Fruit fly (Drosophila melanogaster) whole organism, adult: Measurements from ENCODE around the gene CG46439.

Experiments used
- CG11617 ChIP-seq: fragments of 200-800 bp; sonication (Bioruptor generic); optimal IDR thresholded peaks from 2 replicates; lab custom pipeline; 2017; ENCODE audit warnings: mild to moderate bottlenecking, missing biosample characterization, missing genetic modification reagents, missing genetic modification characterization
- CG12768 ChIP-seq: fragments of 200-800 bp; sonication (Bioruptor generic); optimal IDR thresholded peaks from 2 replicates; lab custom pipeline; 2017; ENCODE audit warnings: missing biosample characterization, missing genetic modification characterization, mild to moderate bottlenecking, moderate library complexity, missing genetic modification reagents
- CG14711 ChIP-seq: fragments of 200-800 bp; sonication (Bioruptor generic); optimal IDR thresholded peaks from 2 replicates; lab custom pipeline; 2018; ENCODE audit warnings: missing biosample characterization, mild to moderate bottlenecking, missing genetic modification characterization, moderate library complexity
- CG1620 ChIP-seq: fragments of 200-800 bp; sonication (Bioruptor generic); optimal IDR thresholded peaks from 2 replicates; lab custom pipeline; 2016; ENCODE audit warnings: missing biosample characterization, missing genetic modification characterization
- CG33017 ChIP-seq: fragments of 200-800 bp; sonication (Bioruptor generic); optimal IDR thresholded peaks from 2 replicates; lab custom pipeline; 2018; ENCODE audit warnings: missing biosample characterization, mild to moderate bottlenecking, missing genetic modification characterization, moderate library complexity
- CG5204 ChIP-seq: fragments of 200-800 bp; sonication (Bioruptor generic); optimal IDR thresholded peaks from 2 replicates; lab custom pipeline; 2016; ENCODE audit warnings: missing biosample characterization, missing genetic modification characterization
- CG7045 ChIP-seq: fragments of 200-800 bp; sonication (Bioruptor generic); optimal IDR thresholded peaks from 2 replicates; lab custom pipeline; 2017; ENCODE audit warnings: missing biosample characterization, mild to moderate bottlenecking, missing genetic modification characterization
- CG7101 ChIP-seq: fragments of 200-800 bp; sonication (Bioruptor generic); optimal IDR thresholded peaks from 2 replicates; lab custom pipeline; 2018; ENCODE audit warnings: missing biosample characterization, mild to moderate bottlenecking, missing genetic modification characterization, moderate library complexity
- Clk ChIP-seq: fragments of 200-800 bp; sonication (Bioruptor generic); optimal IDR thresholded peaks from 2 replicates; lab custom pipeline; 2017; ENCODE audit warnings: missing biosample characterization, missing genetic modification characterization
- Crg-1 ChIP-seq: fragments of 200-800 bp; sonication (Bioruptor generic); optimal IDR thresholded peaks from 2 replicates; lab custom pipeline; 2016; ENCODE audit warnings: missing biosample characterization, missing genetic modification characterization
- Hr96 ChIP-seq: fragments of 200-800 bp; sonication (Bioruptor generic); optimal IDR thresholded peaks from 2 replicates; lab custom pipeline; 2016; ENCODE audit warnings: missing biosample characterization, missing genetic modification characterization
- Mnt ChIP-seq: fragments of 200-800 bp; sonication (Bioruptor generic); optimal IDR thresholded peaks from 2 replicates; lab custom pipeline; 2016; ENCODE audit warnings: missing biosample characterization, mild to moderate bottlenecking, missing genetic modification characterization
- bab1 ChIP-seq: fragments of 200-800 bp; sonication (Bioruptor generic); optimal IDR thresholded peaks from 3 replicates; lab custom pipeline; 2019; ENCODE audit warnings: missing biosample characterization, mild to moderate bottlenecking, missing genetic modification characterization, moderate library complexity
- cic ChIP-seq: fragments of 200-800 bp; sonication (Bioruptor generic); optimal IDR thresholded peaks from 2 replicates; lab custom pipeline; 2017; ENCODE audit warnings: missing biosample characterization, mild to moderate bottlenecking, missing genetic modification characterization, moderate library complexity
- cnc ChIP-seq, 2 experiments: fragments of >200 bp; optimal IDR thresholded peaks; 2 replicates each; lab custom pipeline; 2017
- kay ChIP-seq: fragments of 200-800 bp; sonication (Bioruptor generic); peaks from one replicate; lab custom pipeline; 2016; ENCODE audit warnings: missing biosample characterization, missing genetic modification characterization, borderline replicate concordance
- ovo ChIP-seq: fragments of 200-800 bp; sonication (Bioruptor generic); optimal IDR thresholded peaks from 2 replicates; lab custom pipeline; 2016; ENCODE audit warnings: missing biosample characterization, missing genetic modification characterization
- pad ChIP-seq: fragments of 200-800 bp; sonication (Bioruptor generic); optimal IDR thresholded peaks from 3 replicates; lab custom pipeline; 2017; ENCODE audit warnings: missing biosample characterization, missing genetic modification characterization, mild to moderate bottlenecking, moderate library complexity, missing genetic modification reagents
- tj ChIP-seq: fragments of 200-800 bp; sonication (Bioruptor generic); optimal IDR thresholded peaks from 3 replicates; lab custom pipeline; 2017; ENCODE audit warnings: missing biosample characterization, mild to moderate bottlenecking, missing genetic modification characterization, moderate library complexity
- toe ChIP-seq: fragments of 200-800 bp; sonication (Bioruptor generic); optimal IDR thresholded peaks from 2 replicates; lab custom pipeline; 2016; ENCODE audit warnings: missing biosample characterization, missing genetic modification characterization

CG46439 gene

DNA sequence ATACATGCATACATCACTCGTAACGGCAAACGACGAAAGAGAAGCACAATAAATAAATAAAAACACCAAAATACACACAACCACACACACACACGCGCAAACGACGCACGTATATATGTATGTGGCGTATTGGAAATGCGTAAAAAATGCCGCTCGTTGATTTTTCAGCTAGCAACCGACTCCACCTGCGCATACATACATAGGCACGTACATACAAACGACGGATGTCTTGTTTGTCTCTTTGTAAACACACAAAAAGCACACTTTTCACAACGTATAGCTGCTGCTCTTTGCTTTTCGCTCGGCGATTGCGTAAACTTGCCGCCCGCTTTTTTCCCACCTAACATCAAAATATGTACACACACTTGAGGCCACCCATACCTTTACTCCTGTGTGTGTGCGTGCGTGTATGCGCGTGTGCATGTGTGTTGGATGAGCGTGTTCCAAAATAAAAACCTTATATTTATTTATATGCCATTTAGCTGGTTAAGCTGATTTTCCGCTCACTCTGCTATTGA is 23.9 kb upstream of the CG46439 start:
- TF ChIP-seq toe (GFP tag; lab: Kevin White, UChicago) (no peak), Crg-1 (no peak), CG5204 (GFP tag; lab: Kevin White, UChicago) (no peak), CG7101 (tag; lab: Kevin White, UChicago) (no peak), tj (GFP tag; lab: Kevin White, UChicago) (no peak), CG12768 (GFP tag; lab: Kevin White, UChicago) (no peak), ovo (GFP tag; lab: Kevin White, UChicago) (peak; percentile 47), Hr96 (GFP tag; lab: Kevin White, UChicago) (no peak), CG33017 (tag; lab: Kevin White, UChicago) (no peak)

DNA sequence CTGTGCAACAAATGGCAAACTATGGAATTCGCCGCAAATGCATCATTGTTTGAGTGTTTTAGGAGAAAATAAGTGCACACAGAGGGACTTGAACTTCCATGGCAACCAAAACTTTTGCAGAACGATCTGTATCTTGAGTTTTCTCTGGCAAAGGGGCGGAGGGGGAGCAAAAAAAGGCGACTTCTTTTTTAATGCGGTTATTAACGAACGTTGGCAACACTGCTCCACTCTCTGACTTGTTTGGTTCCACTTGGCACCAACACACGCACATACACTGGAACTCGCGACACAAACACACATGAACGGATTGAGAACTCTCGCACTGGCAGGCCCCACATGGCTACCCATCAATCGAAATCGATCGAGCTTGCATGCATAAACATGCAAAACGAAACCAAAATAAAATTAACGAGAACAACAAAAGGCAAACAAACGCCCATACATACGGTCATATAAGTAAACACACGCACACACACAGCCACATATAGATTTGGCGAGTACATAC is 23.4 kb upstream of the CG46439 start:
- TF ChIP-seq CG11617 (GFP tag; lab: Kevin White, UChicago) (no peak), toe (GFP tag; lab: Kevin White, UChicago) (no peak), Crg-1 (peak; percentile 56), ovo (GFP tag; lab: Kevin White, UChicago) (no peak), CG5204 (GFP tag; lab: Kevin White, UChicago) (no peak), CG7045 (GFP tag; lab: Kevin White, UChicago) (peak; percentile 1), CG14711 (tag; lab: Kevin White, UChicago) (peak; percentile 77), CG1620 (GFP tag; lab: Kevin White, UChicago) (peak; percentile 20), CG7101 (tag; lab: Kevin White, UChicago) (no peak), CG12768 (GFP tag; lab: Kevin White, UChicago) (peak; percentile 15), Mnt (peak; percentile 7), Clk (GFP tag; lab: Kevin White, UChicago) (no peak), bab1 (GFP tag; lab: Kevin White, UChicago) (no peak), tj (GFP tag; lab: Kevin White, UChicago) (no peak), kay (GFP tag; lab: Kevin White, UChicago) (no peak), pad (GFP tag; lab: Kevin White, UChicago) (peak; percentile 10), Hr96 (GFP tag; lab: Kevin White, UChicago) (no peak), cnc (optimal IDR thresholded peaks at IDR 0.05; lab: Kevin White, UChicago) (no peak), cic (GFP tag; lab: Kevin White, UChicago) (no peak), CG33017 (tag; lab: Kevin White, UChicago) (no peak)

DNA sequence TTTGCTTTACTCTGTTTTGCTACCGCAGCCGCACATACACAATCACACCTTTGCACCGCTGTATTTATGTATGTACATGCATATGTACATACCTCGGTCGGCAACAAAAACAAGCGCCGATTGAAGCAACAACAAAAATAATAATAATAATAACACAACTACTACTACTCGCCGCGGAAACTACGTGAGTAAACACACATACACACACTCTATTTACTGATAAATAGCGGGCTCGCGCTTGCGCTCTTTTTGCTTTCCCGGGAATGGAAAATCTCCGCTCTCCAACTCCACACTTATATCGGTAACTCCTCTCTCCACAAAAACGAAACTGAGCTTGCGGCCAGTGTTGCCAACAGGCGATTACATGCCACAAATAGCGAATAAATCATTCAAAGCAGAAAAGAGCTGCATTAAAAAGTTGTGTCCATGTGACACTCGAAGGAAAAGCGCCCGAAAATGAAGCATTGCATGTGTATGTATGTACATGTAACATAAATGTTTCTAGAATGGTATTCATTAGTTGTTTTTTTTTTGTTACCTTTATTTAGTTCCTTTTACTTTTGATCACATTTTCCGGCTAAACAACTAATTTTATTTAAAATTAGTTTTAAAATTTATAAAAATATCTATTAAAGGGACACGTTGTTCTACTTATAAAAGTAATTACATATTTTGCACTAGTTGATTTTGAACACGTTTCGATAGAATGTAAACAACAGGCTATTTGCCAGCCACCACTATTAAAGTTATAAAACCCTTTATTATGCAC is 22.8 kb upstream of the CG46439 start:
- TF ChIP-seq toe (GFP tag; lab: Kevin White, UChicago) (no peak), CG11617 (GFP tag; lab: Kevin White, UChicago) (no peak), Mnt (peak; percentile 85), bab1 (GFP tag; lab: Kevin White, UChicago) (no peak), Crg-1 (peak; percentile 66), ovo (GFP tag; lab: Kevin White, UChicago) (peak; percentile 80), CG12768 (GFP tag; lab: Kevin White, UChicago) (peak; percentile 68), Hr96 (GFP tag; lab: Kevin White, UChicago) (peak; percentile 34), cnc (optimal IDR thresholded peaks at IDR 0.05; lab: Kevin White, UChicago) (no peak), CG7101 (tag; lab: Kevin White, UChicago) (peak; percentile 70), pad (GFP tag; lab: Kevin White, UChicago) (peak; percentile 78), cic (GFP tag; lab: Kevin White, UChicago) (peak; percentile 98), CG33017 (tag; lab: Kevin White, UChicago) (peak; percentile 19), Clk (GFP tag; lab: Kevin White, UChicago) (peak; percentile 54), CG14711 (tag; lab: Kevin White, UChicago) (peak; percentile 60), CG1620 (GFP tag; lab: Kevin White, UChicago) (no peak), CG7045 (GFP tag; lab: Kevin White, UChicago) (peak; percentile 48), tj (GFP tag; lab: Kevin White, UChicago) (peak; percentile 40), CG5204 (GFP tag; lab: Kevin White, UChicago) (no peak), kay (GFP tag; lab: Kevin White, UChicago) (peak; percentile 97)

DNA sequence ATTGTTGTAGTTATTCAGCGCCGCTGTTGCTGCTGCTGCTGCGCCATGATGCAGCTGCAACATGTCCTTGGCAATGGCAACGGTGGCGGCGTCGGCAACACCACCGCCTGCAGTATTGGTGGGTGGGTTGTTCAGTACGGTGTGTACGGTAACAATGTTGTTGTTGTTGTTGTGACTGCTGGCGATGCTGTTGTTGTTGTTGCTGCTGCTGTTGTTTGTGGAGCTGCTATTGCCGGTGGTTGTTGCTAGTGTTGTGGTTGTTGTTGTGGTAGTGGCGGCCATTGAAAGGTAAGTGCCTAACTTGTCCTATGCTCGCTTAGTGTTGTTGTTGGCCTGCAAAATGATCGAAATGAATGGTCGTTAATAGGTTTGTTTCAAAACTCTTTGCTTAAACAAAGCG is 21.7 kb upstream of the CG46439 start:
- no peak for TF ChIP-seq Crg-1
- TF ChIP-seq CG12768 (GFP tag; lab: Kevin White, UChicago) = no peak
- TF ChIP-seq cnc (optimal IDR thresholded peaks at IDR 0.05; lab: Kevin White, UChicago) = no peak
- no peak for TF ChIP-seq pad (GFP tag; lab: Kevin White, UChicago)
- TF ChIP-seq toe (GFP tag; lab: Kevin White, UChicago) = no peak
